Worm (Caenorhabditis elegans): ENCODE results near the gene skn-1.

The skn-1 gene

ce11 chrIV:5650761-5651332 is 9.3 kb downstream of the skn-1 start (continued):
- TF ChIP-seq nhr-42 (GFP tag; IDR thresholded peaks at IDR 0.05), result no peak
- peak; percentile 25; the same call in 1 of the 2 replicates for TF ChIP-seq ctbp-1 (GFP tag; IDR thresholded peaks at IDR 0.05)
- no peak for TF ChIP-seq duxl-1 (tag; optimal IDR thresholded peaks at IDR 0.05; ENCODE audit: poor library complexity)
- no peak for TF ChIP-seq mdt-29 (GFP tag; IDR thresholded peaks at IDR 0.05)
- no peak for TF ChIP-seq lin-1 (GFP tag; IDR thresholded peaks at IDR 0.05)
- no peak for TF ChIP-seq hlh-30 (tag; optimal IDR thresholded peaks at IDR 0.05; ENCODE audit: insufficient read depth)
- peak; percentile 31 for TF ChIP-seq nhr-102 (tag; optimal IDR thresholded peaks at IDR 0.05)
- TF ChIP-seq mdl-1 (tag; optimal IDR thresholded peaks at IDR 0.05), result no peak
- TF ChIP-seq tag-97 (GFP tag; IDR thresholded peaks at IDR 0.05), result no peak
- TF ChIP-seq tra-1 (GFP tag; IDR thresholded peaks at IDR 0.05), result no peak
- TF ChIP-seq lir-3 (tag; optimal IDR thresholded peaks at IDR 0.05), result no peak
- no peak for TF ChIP-seq F49E8.2 (tag; optimal IDR thresholded peaks at IDR 0.05; ENCODE audit: borderline replicate concordance)
- TF ChIP-seq skn-1 (tag; optimal IDR thresholded peaks at IDR 0.05), result no peak
- TF ChIP-seq zip-2 (tag; optimal IDR thresholded peaks at IDR 0.05), result no peak
- TF ChIP-seq lin-29 (GFP tag; IDR thresholded peaks at IDR 0.05), result no peak
- TF ChIP-seq Y75B8A.6 (GFP tag; IDR thresholded peaks at IDR 0.05), result no peak
- no peak for TF ChIP-seq egl-27 (tag; optimal IDR thresholded peaks at IDR 0.05)
- peak; percentile 52 for TF ChIP-seq aha-1 (tag)
- TF ChIP-seq lin-38 (GFP tag; IDR thresholded peaks at IDR 0.05), result peak; percentile 45
- 0 out of 4 replicates have a peak, but pooled peaks of 1 of the 2 experiments have one; percentile 18 for TF ChIP-seq madf-5 (GFP tag; IDR thresholded peaks at IDR 0.05)
- TF ChIP-seq unc-130 (GFP tag; optimal IDR thresholded peaks at IDR 0.05), result no peak
- TF ChIP-seq mxl-3 (GFP tag; optimal IDR thresholded peaks at IDR 0.05), result no peak
- no peak for TF ChIP-seq fos-1 (tag; optimal IDR thresholded peaks at IDR 0.05)
- TF ChIP-seq T20F7.1 (GFP tag; optimal IDR thresholded peaks at IDR 0.05), result peak; percentile 60
- TF ChIP-seq lin-39 (tag; optimal IDR thresholded peaks at IDR 0.05), result no peak
- no peak for TF ChIP-seq nhr-25 (tag; optimal IDR thresholded peaks at IDR 0.05; ENCODE audit: borderline replicate concordance, insufficient read depth)

- TF ChIP-seq nhr-28 (tag; optimal IDR thresholded peaks at IDR 0.05), result no peak
- no peak for TF ChIP-seq zag-1 (tag; optimal IDR thresholded peaks at IDR 0.05)
- no peak for TF ChIP-seq mep-1 (tag; optimal IDR thresholded peaks at IDR 0.05)
- no peak for TF ChIP-seq ama-1 (optimal IDR thresholded peaks at IDR 0.05)
- no peak for TF ChIP-seq egl-27 (tag; optimal IDR thresholded peaks at IDR 0.05)
- no peak for TF ChIP-seq dmd-6 (GFP tag; IDR thresholded peaks at IDR 0.05)
- TF ChIP-seq hlh-11 (tag; optimal IDR thresholded peaks at IDR 0.05), result no peak
- no peak for TF ChIP-seq skn-1 (tag; optimal IDR thresholded peaks at IDR 0.05)
- TF ChIP-seq nhr-111 (GFP tag; optimal IDR thresholded peaks at IDR 0.05), result no peak
- TF ChIP-seq cey-2 (tag; optimal IDR thresholded peaks at IDR 0.05; ENCODE audit: borderline replicate concordance, insufficient read depth), result no peak
- TF ChIP-seq daf-16 (GFP tag; optimal IDR thresholded peaks at IDR 0.05), result no peak
- peak; percentile 59 for TF ChIP-seq daf-16 (tag; optimal IDR thresholded peaks at IDR 0.05)
- no peak for TF ChIP-seq daf-12 (tag; optimal IDR thresholded peaks at IDR 0.05)
- TF ChIP-seq D1046.2 (GFP tag; IDR thresholded peaks at IDR 0.05), result no peak
- no peak for TF ChIP-seq ceh-28 (tag; optimal IDR thresholded peaks at IDR 0.05)
- TF ChIP-seq nhr-10 (tag; optimal IDR thresholded peaks at IDR 0.05), result no peak
- no peak for TF ChIP-seq rbr-2 (tag; optimal IDR thresholded peaks at IDR 0.05)
- TF ChIP-seq zip-2 (tag; optimal IDR thresholded peaks at IDR 0.05), result no peak
- TF ChIP-seq spr-3 (GFP tag; optimal IDR thresholded peaks at IDR 0.05), result no peak
- no peak for TF ChIP-seq mdt-29 (GFP tag; IDR thresholded peaks at IDR 0.05)
- no peak for TF ChIP-seq snpc-1.2 (GFP tag; IDR thresholded peaks at IDR 0.05)
- TF ChIP-seq Y48G9A.11 (GFP tag; IDR thresholded peaks at IDR 0.05), result peak; percentile 92
- TF ChIP-seq lin-1 (GFP tag; IDR thresholded peaks at IDR 0.05), result no peak
- peak; percentile 93 for TF ChIP-seq T20F7.1 (GFP tag; optimal IDR thresholded peaks at IDR 0.05)
- TF ChIP-seq set-16 (GFP tag; IDR thresholded peaks at IDR 0.05), result no peak
- peak; percentile 19 for TF ChIP-seq hlh-30 (tag; optimal IDR thresholded peaks at IDR 0.05; ENCODE audit: insufficient read depth)
- no peak for TF ChIP-seq lim-7 (GFP tag; IDR thresholded peaks at IDR 0.05)
- no peak for TF ChIP-seq egl-43 (GFP tag; IDR thresholded peaks at IDR 0.05)
- TF ChIP-seq R02D3.7 (tag; optimal IDR thresholded peaks at IDR 0.05), result peak; percentile 64
- TF ChIP-seq mxl-3 (GFP tag; optimal IDR thresholded peaks at IDR 0.05), result no peak
- peak; percentile 12 for TF ChIP-seq dpl-1 (GFP tag; optimal IDR thresholded peaks at IDR 0.05)
These were observed 11.1 kb downstream of the skn-1 start, which contains the start of gene csn-5 for ce11 chrIV:5649073-5649583. TSS of gene csn-5 (plus strand) at chrIV:5649533.
